Fruit fly (Drosophila melanogaster) whole organism, embryonic: ENCODE measurements around the gene CG42449.

Experiments
- ATbp ChIP-seq: fragments of 200-800 bp; sonication (Bioruptor generic); optimal IDR thresholded peaks from 2 replicates; lab custom pipeline; 2017; ENCODE audit warnings: missing biosample characterization, mild to moderate bottlenecking, missing genetic modification characterization, missing genetic modification reagents
- B-H1 ChIP-seq: fragments of 200-800 bp; sonication (Bioruptor generic); IDR thresholded peaks from 3 replicates; pipeline ENCODE4 v1.3.6; 2022; ENCODE audit warnings: missing biosample characterization, missing genetic modification characterization
- BEAF-32 ChIP-seq: fragments of 200-800 bp; sonication (Bioruptor generic); optimal IDR thresholded peaks from 3 replicates; lab custom pipeline; 2017; ENCODE audit warnings: missing biosample characterization, missing genetic modification characterization, mild to moderate bottlenecking, moderate library complexity, missing genetic modification reagents
- CG10267 ChIP-seq: fragments of 200-800 bp; sonication (Bioruptor generic); optimal IDR thresholded peaks from 2 replicates; lab custom pipeline; 2018; ENCODE audit warnings: missing biosample characterization, mild to moderate bottlenecking, missing genetic modification characterization, moderate library complexity
- CG10543 ChIP-seq: fragments of 200-800 bp; sonication (Bioruptor generic); optimal IDR thresholded peaks from 3 replicates; lab custom pipeline; 2017; ENCODE audit warnings: missing biosample characterization, mild to moderate bottlenecking, missing genetic modification characterization, moderate library complexity
- CG10654 ChIP-seq: fragments of 200-800 bp; sonication (Bioruptor generic); optimal IDR thresholded peaks from 2 replicates; lab custom pipeline; 2016; ENCODE audit warnings: missing biosample characterization, missing genetic modification characterization
- CG11085 ChIP-seq: fragments of 200-800 bp; sonication (Bioruptor generic); IDR thresholded peaks from 2 replicates; pipeline ENCODE4 v1.3.6; 2022; ENCODE audit warnings: missing biosample characterization, missing genetic modification characterization
- CG11093 ChIP-seq: fragments of 200-800 bp; sonication (Bioruptor generic); IDR thresholded peaks from 3 replicates; pipeline ENCODE4 v1.3.6; 2022; ENCODE audit warnings: missing biosample characterization, missing genetic modification characterization
- CG12155 ChIP-seq: fragments of 200-800 bp; sonication (Bioruptor generic); optimal IDR thresholded peaks from 3 replicates; lab custom pipeline; 2016; ENCODE audit warnings: missing biosample characterization, missing genetic modification characterization
- CG12299 ChIP-seq: fragments of 200-800 bp; sonication (Bioruptor generic); optimal IDR thresholded peaks from 2 replicates; lab custom pipeline; 2018; ENCODE audit warnings: missing biosample characterization, mild to moderate bottlenecking, missing genetic modification characterization
- CG14014 ChIP-seq: fragments of 200-800 bp; sonication (Bioruptor generic); IDR thresholded peaks from 2 replicates; pipeline ENCODE4 v1.3.6; 2022; ENCODE audit warnings: missing biosample characterization, missing genetic modification characterization
- CG14667 ChIP-seq: fragments of 200-800 bp; sonication (Bioruptor generic); IDR thresholded peaks from 2 replicates; pipeline ENCODE4 v1.3.6; 2022; ENCODE audit warnings: missing biosample characterization, missing genetic modification characterization
- CG14860 ChIP-seq: fragments of 200-800 bp; sonication (Bioruptor generic); IDR thresholded peaks from 3 replicates; pipeline ENCODE4 v1.3.6; 2022; ENCODE audit warnings: missing biosample characterization, missing genetic modification characterization; ENCODE audit not compliant: partially characterized antibody
- CG1603 ChIP-seq: fragments of 200-800 bp; sonication (Bioruptor generic); optimal IDR thresholded peaks from 2 replicates; lab custom pipeline; 2019; ENCODE audit warnings: missing biosample characterization, mild to moderate bottlenecking, missing genetic modification characterization, moderate library complexity
- CG1647 ChIP-seq: fragments of 200-800 bp; sonication (Bioruptor generic); optimal IDR thresholded peaks from 3 replicates; lab custom pipeline; 2016; ENCODE audit warnings: missing biosample characterization, missing genetic modification characterization
- CG16779 ChIP-seq: fragments of 200-800 bp; sonication (Bioruptor generic); IDR thresholded peaks from 2 replicates; pipeline ENCODE4 v1.3.6; 2022; ENCODE audit warnings: missing biosample characterization, missing genetic modification characterization
- CG18764 ChIP-seq: fragments of 200-800 bp; sonication (Bioruptor generic); optimal IDR thresholded peaks from 3 replicates; lab custom pipeline; 2016; ENCODE audit warnings: missing biosample characterization, missing genetic modification characterization
- CG2129 ChIP-seq: fragments of 200-800 bp; sonication (Bioruptor generic); IDR thresholded peaks from 2 replicates; pipeline ENCODE4 v1.3.6; 2022; ENCODE audit warnings: missing biosample characterization, missing genetic modification characterization; ENCODE audit not compliant: partially characterized antibody
- CG31365 ChIP-seq: fragments of 200-800 bp; sonication (Bioruptor generic); optimal IDR thresholded peaks from 2 replicates; lab custom pipeline; 2018; ENCODE audit warnings: missing biosample characterization, mild to moderate bottlenecking, missing genetic modification characterization
- CG31388 ChIP-seq: fragments of 200-800 bp; sonication (Bioruptor generic); optimal IDR thresholded peaks from 2 replicates; lab custom pipeline; 2016; ENCODE audit warnings: missing biosample characterization, missing genetic modification characterization
- CG6854 ChIP-seq: fragments of 200-800 bp; sonication (Bioruptor generic); optimal IDR thresholded peaks from 3 replicates; lab custom pipeline; 2017; ENCODE audit warnings: missing biosample characterization, mild to moderate bottlenecking, missing genetic modification characterization
- CG8944 ChIP-seq: fragments of 200-800 bp; sonication (Bioruptor generic); optimal IDR thresholded peaks from 3 replicates; lab custom pipeline; 2016; ENCODE audit warnings: missing biosample characterization, missing genetic modification characterization
- CTCF ChIP-seq: fragments of 200-800 bp; sonication (Bioruptor generic); optimal IDR thresholded peaks from 2 replicates; lab custom pipeline; 2017; ENCODE audit warnings: missing biosample characterization, mild to moderate bottlenecking, missing genetic modification characterization, moderate library complexity
- ERR ChIP-seq: fragments of 200-800 bp; sonication (Bioruptor generic); optimal IDR thresholded peaks from 2 replicates; lab custom pipeline; 2016; ENCODE audit warnings: missing biosample characterization, missing genetic modification characterization
- Elba2 ChIP-seq: fragments of 200-800 bp; sonication (Bioruptor generic); optimal IDR thresholded peaks from 3 replicates; lab custom pipeline; 2016; ENCODE audit warnings: missing biosample characterization, missing genetic modification characterization
- Hsf ChIP-seq: fragments of 200-800 bp; sonication (Bioruptor generic); optimal IDR thresholded peaks from 3 replicates; lab custom pipeline; 2016; ENCODE audit warnings: missing biosample characterization, missing genetic modification characterization
- Jarid2 ChIP-seq: fragments of 200-800 bp; sonication (Bioruptor generic); optimal IDR thresholded peaks from 3 replicates; lab custom pipeline; 2017; ENCODE audit warnings: mild to moderate bottlenecking, missing biosample characterization, missing genetic modification reagents, missing genetic modification characterization
- Lhr ChIP-seq: fragments of 200-800 bp; sonication (Bioruptor generic); optimal IDR thresholded peaks from 3 replicates; lab custom pipeline; 2017; ENCODE audit warnings: mild to moderate bottlenecking, missing biosample characterization, missing genetic modification reagents, missing genetic modification characterization
- Tbp ChIP-seq: fragments of >200 bp; optimal IDR thresholded peaks from 2 replicates; lab custom pipeline; 2018; ENCODE audit warnings: missing biosample characterization, missing genetic modification characterization
- Trl ChIP-seq, 3 experiments: fragments of >200 bp in 2 of 3; fragments of 200-800 bp in 1 of 3; sonication (Bioruptor generic) in 1 of 3; optimal IDR thresholded peaks; 2 replicates in 1 of 3; 3 replicates in 2 of 3; lab custom pipeline; 2016 to 2017; ENCODE audit warnings: missing biosample characterization in 1 of 3, missing genetic modification characterization in 1 of 3
- Xbp1 ChIP-seq: fragments of 200-800 bp; sonication (Bioruptor generic); optimal IDR thresholded peaks from 3 replicates; lab custom pipeline; 2016; ENCODE audit warnings: missing biosample characterization, mild to moderate bottlenecking, missing genetic modification characterization
- ap ChIP-seq: fragments of 200-800 bp; sonication (Bioruptor generic); IDR thresholded peaks from 2 replicates; pipeline ENCODE4 v1.3.6; 2022; ENCODE audit warnings: missing biosample characterization, missing genetic modification characterization
- ato ChIP-seq: fragments of 200-800 bp; sonication (Bioruptor generic); IDR thresholded peaks from 2 replicates; pipeline ENCODE4 v1.3.6; 2022; ENCODE audit warnings: missing biosample characterization, missing genetic modification characterization; ENCODE audit not compliant: partially characterized antibody
- chif ChIP-seq, 2 experiments: fragments of 200-800 bp; sonication (Bioruptor generic); optimal IDR thresholded peaks; 3 replicates each; lab custom pipeline; 2016; ENCODE audit warnings: missing biosample characterization in 2 of 2, missing genetic modification characterization in 2 of 2
- dmrt99B ChIP-seq: fragments of 200-800 bp; sonication (Bioruptor generic); optimal IDR thresholded peaks from 2 replicates; lab custom pipeline; 2018; ENCODE audit warnings: missing biosample characterization, mild to moderate bottlenecking, missing genetic modification characterization, moderate library complexity
- esg ChIP-seq: fragments of 200-800 bp; sonication (Bioruptor generic); conservative IDR thresholded peaks from 2 replicates; pipeline ENCODE4 v1.3.6; 2022; ENCODE audit warnings: missing biosample characterization, missing genetic modification characterization
- fd96Cb ChIP-seq: fragments of 200-800 bp; sonication (Bioruptor generic); optimal IDR thresholded peaks from 2 replicates; lab custom pipeline; 2018; ENCODE audit warnings: missing biosample characterization, mild to moderate bottlenecking, missing genetic modification characterization, moderate library complexity
- hbn ChIP-seq: fragments of 200-800 bp; sonication (Bioruptor generic); IDR thresholded peaks from 2 replicates; pipeline ENCODE4 v1.3.6; 2022; ENCODE audit warnings: missing biosample characterization, missing genetic modification characterization; ENCODE audit not compliant: partially characterized antibody
- lmd ChIP-seq: fragments of 200-800 bp; sonication (Bioruptor generic); IDR thresholded peaks from 2 replicates; pipeline ENCODE4 v1.3.6; 2022; ENCODE audit warnings: missing biosample characterization, missing genetic modification characterization
- nau ChIP-seq: fragments of 200-800 bp; sonication (Bioruptor generic); optimal IDR thresholded peaks from 3 replicates; lab custom pipeline; 2017; ENCODE audit warnings: missing biosample characterization, mild to moderate bottlenecking, missing genetic modification characterization, missing genetic modification reagents
- nerfin-2 ChIP-seq: fragments of 200-800 bp; sonication (Bioruptor generic); IDR thresholded peaks from 2 replicates; pipeline ENCODE4 v1.3.6; 2022; ENCODE audit warnings: missing biosample characterization, missing genetic modification characterization; ENCODE audit not compliant: partially characterized antibody
- otp ChIP-seq: fragments of 200-800 bp; sonication (Bioruptor generic); IDR thresholded peaks from 3 replicates; pipeline ENCODE4, ENCODE4 v1.3.6; 2022; ENCODE audit warnings: missing biosample characterization, missing genetic modification characterization
- scrt ChIP-seq: fragments of 200-800 bp; sonication (Bioruptor generic); optimal IDR thresholded peaks from 2 replicates; lab custom pipeline; 2018; ENCODE audit warnings: missing biosample characterization, mild to moderate bottlenecking, missing genetic modification characterization, moderate library complexity
- seq ChIP-seq: fragments of 200-800 bp; sonication (Bioruptor generic); IDR thresholded peaks from 2 replicates; pipeline ENCODE4 v1.3.6; 2022; ENCODE audit warnings: missing biosample characterization, missing genetic modification characterization
- stwl ChIP-seq: fragments of 200-800 bp; sonication (Bioruptor generic); optimal IDR thresholded peaks from 3 replicates; lab custom pipeline; 2018; ENCODE audit warnings: missing biosample characterization, mild to moderate bottlenecking, missing genetic modification characterization, moderate library complexity
- wek ChIP-seq: fragments of 200-800 bp; sonication (Bioruptor generic); optimal IDR thresholded peaks from 3 replicates; lab custom pipeline; 2018; ENCODE audit warnings: missing biosample characterization, mild to moderate bottlenecking, missing genetic modification characterization, moderate library complexity
- yki ChIP-seq: fragments of >200 bp; optimal IDR thresholded peaks from 3 replicates; lab custom pipeline; 2018
- zen2 ChIP-seq: fragments of 200-800 bp; sonication (Bioruptor generic); IDR thresholded peaks from 3 replicates; pipeline ENCODE4 v1.3.6; 2022; ENCODE audit warnings: missing biosample characterization, missing genetic modification characterization; ENCODE audit not compliant: partially characterized antibody
- zf30C ChIP-seq: fragments of 200-800 bp; sonication (Bioruptor generic); optimal IDR thresholded peaks from 3 replicates; lab custom pipeline; 2018; ENCODE audit warnings: missing biosample characterization, mild to moderate bottlenecking, missing genetic modification characterization

Gene CG42449

DNA sequence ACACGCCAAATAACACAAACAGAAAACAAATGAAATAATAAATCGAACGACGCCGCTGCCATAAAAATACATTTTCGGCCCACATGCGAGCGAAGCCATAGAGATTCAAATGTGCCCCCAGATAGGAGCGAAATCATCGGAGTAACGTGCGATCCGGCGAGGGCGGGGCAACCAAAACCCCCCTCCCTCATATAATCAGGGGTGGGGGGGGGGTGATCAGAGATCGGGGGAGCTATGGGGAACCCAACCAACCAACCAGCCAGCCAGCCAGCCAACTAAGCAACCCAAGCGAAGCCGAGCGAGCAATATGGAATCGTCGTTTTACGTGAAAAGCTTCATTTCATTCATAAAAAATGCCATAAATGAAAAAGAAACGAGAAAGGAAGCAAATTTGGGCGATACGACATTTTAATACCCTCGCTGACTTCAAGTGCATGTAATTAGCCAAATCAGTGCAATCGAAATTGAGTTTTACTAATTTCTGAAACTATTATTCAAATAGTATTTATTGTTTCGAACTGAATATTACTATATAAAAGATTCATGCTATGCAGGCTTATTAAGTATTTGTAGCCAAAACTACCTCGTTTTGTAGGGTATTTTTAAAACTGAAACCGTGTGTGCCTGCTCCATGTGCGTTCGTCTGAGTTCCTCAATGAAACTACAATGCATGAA lies 16.9 kb downstream of the CG42449 start (continued):
- TF ChIP-seq ATbp (GFP tag; lab: Kevin White, UChicago) (peak; percentile 74), wek (GFP tag; lab: Kevin White, UChicago) (no peak), CG6854 (GFP tag; lab: Kevin White, UChicago) (peak; percentile 55), stwl (no peak), CG16779 (no peak), nerfin-2 (GFP tag; lab: Robert Waterston, UW) (no peak), CG11093 (GFP tag; lab: Robert Waterston, UW) (no peak), fd96Cb (tag; lab: Kevin White, UChicago) (peak; percentile 78), seq (GFP tag; lab: Robert Waterston, UW) (peak; percentile 28; the same call in 1 of the 2 replicates), Trl (optimal IDR thresholded peaks at IDR 0.05; lab: Kevin White, UChicago) (no peak), Trl (GFP tag; optimal IDR thresholded peaks at IDR 0.05; lab: Kevin White, UChicago) (peak; percentile 8), Jarid2 (GFP tag; lab: Kevin White, UChicago) (no peak), ERR (GFP tag; lab: Kevin White, UChicago) (no peak), CG1647 (GFP tag; lab: Kevin White, UChicago) (peak; percentile 21), hbn (GFP tag; lab: Robert Waterston, UW) (no peak), CG31365 (tag; lab: Kevin White, UChicago) (no peak), CG31388 (GFP tag; lab: Kevin White, UChicago) (peak; percentile 20), ap (GFP tag; lab: Robert Waterston, UW) (peak; percentile 69), B-H1 (GFP tag; lab: Robert Waterston, UW) (peak; percentile 38; the same call in 1 of the 3 replicates), CG14860 (no peak), CG10654 (peak; percentile 25), CG14014 (GFP tag; lab: Robert Waterston, UW) (no peak), CTCF (GFP tag; lab: Kevin White, UChicago) (no peak), lmd (GFP tag; lab: Robert Waterston, UW) (peak; percentile 73), Elba2 (GFP tag; lab: Kevin White, UChicago) (no peak), Tbp (no peak), CG2129 (GFP tag; lab: Robert Waterston, UW) (no peak), CG10543 (GFP tag; lab: Kevin White, UChicago) (peak; percentile 70), yki (lab: Kevin White, UChicago) (no peak), CG11085 (no peak), CG12299 (tag; lab: Kevin White, UChicago) (no peak), nau (GFP tag; lab: Kevin White, UChicago) (no peak), dmrt99B (tag; lab: Kevin White, UChicago) (peak; percentile 81), CG10267 (tag; lab: Kevin White, UChicago) (peak; percentile 52), otp (peak; percentile 39; the same call in 1 of the 3 replicates), CG18764 (GFP tag; lab: Kevin White, UChicago) (peak; percentile 27), chif (GFP tag; optimal IDR thresholded peaks at IDR 0.05; lab: Kevin White, UChicago) (peak; percentile 65 to 68), CG1603 (tag; lab: Kevin White, UChicago) (peak; percentile 78), BEAF-32 (no peak), Hsf (GFP tag; lab: Kevin White, UChicago) (peak; percentile 44), ato (GFP tag; lab: Robert Waterston, UW) (no peak), zen2 (GFP tag; lab: Robert Waterston, UW) (no peak), CG12155 (peak; percentile 66), Xbp1 (peak; percentile 74), zf30C (GFP tag; lab: Kevin White, UChicago) (no peak), Lhr (GFP tag; lab: Kevin White, UChicago) (no peak), esg (GFP tag; lab: Robert Waterston, UW) (no peak; the same call in 1 of the 2 replicates), CG14667 (no peak), CG8944 (GFP tag; lab: Kevin White, UChicago) (peak; percentile 22), scrt (GFP tag; lab: Kevin White, UChicago) (peak; percentile 49)
